Worm (Caenorhabditis elegans): Measurements from ENCODE around the gene cht-3.

- no peak for TF ChIP-seq klf-2 (GFP tag; conservative IDR thresholded peaks at IDR 0.05)
- TF ChIP-seq ref-1 (GFP tag; conservative IDR thresholded peaks at IDR 0.05), result no peak
- no peak for TF ChIP-seq T22C8.4 (GFP tag; IDR thresholded peaks at IDR 0.05)
- no peak for TF ChIP-seq flt-1 (GFP tag; IDR thresholded peaks at IDR 0.05)
These were observed 38.2 kb upstream of the cht-3 start, which contains the start of gene ZK381.2 for ce11 chrIV:6965192-6965591.

Measured in whole organism, midembryonic.